Worm (Caenorhabditis elegans) whole organism, L4 larva: ENCODE data around the gene ckr-2.

Source experiments
- D1046.2 ChIP-seq: fragments of 200-800 bp; sonication (Bioruptor generic); IDR thresholded peaks from 2 replicates; pipeline ENCODE4 v1.3.6; 2022; ENCODE audit warnings: missing genetic modification characterization, missing compliant biosample characterization
- T26A8.4 ChIP-seq: fragments of 200-800 bp; sonication (Bioruptor generic); IDR thresholded peaks from 2 replicates; pipeline ENCODE4 v1.3.6; 2022; ENCODE audit warnings: missing genetic modification characterization, missing compliant biosample characterization
- ZK546.5 ChIP-seq, 2 experiments: sonication (generic microtip); optimal IDR thresholded peaks; 2 replicates each; lab custom pipeline; 2017; ENCODE audit warnings: missing biosample characterization in 2 of 2, missing genetic modification characterization in 2 of 2
- aly-2 ChIP-seq: sonication (generic microtip); optimal IDR thresholded peaks from 2 replicates; lab custom pipeline; 2018; ENCODE audit warnings: missing biosample characterization, missing genetic modification characterization
- ama-1 ChIP-seq: fragments of 150-350 bp; optimal IDR thresholded peaks from 2 replicates; lab custom pipeline; 2014; ENCODE audit warnings: inconsistent platforms, mixed read lengths
- ceh-32 ChIP-seq: sonication (generic microtip); optimal IDR thresholded peaks from 2 replicates; lab custom pipeline; 2016; ENCODE audit warnings: mild to moderate bottlenecking, missing genetic modification characterization, missing compliant biosample characterization; ENCODE audit not compliant: poor library complexity
- ceh-44 ChIP-seq: fragments of 200-800 bp; sonication (Bioruptor generic); IDR thresholded peaks from 2 replicates; pipeline ENCODE4 v1.3.6; 2022; ENCODE audit warnings: missing genetic modification reagents, missing genetic modification characterization, missing compliant biosample characterization
- cey-2 ChIP-seq: sonication (generic microtip); optimal IDR thresholded peaks from 3 replicates; lab custom pipeline; 2017; ENCODE audit warnings: missing genetic modification characterization, mild to moderate bottlenecking, missing compliant biosample characterization, antibody characterized with exemption, borderline replicate concordance; ENCODE audit not compliant: insufficient read depth
- daf-16 ChIP-seq, 3 experiments: sonication (generic microtip); optimal IDR thresholded peaks; 2 replicates each; lab custom pipeline; 2016 to 2017; ENCODE audit warnings: missing genetic modification characterization in 3 of 3, missing genetic modification reagents in 3 of 3, mild to moderate bottlenecking in 2 of 3, missing compliant biosample characterization in 2 of 3, missing biosample characterization in 1 of 3, moderate library complexity in 1 of 3
- dmd-6 ChIP-seq: fragments of 200-800 bp; sonication (Bioruptor generic); IDR thresholded peaks from 2 replicates; pipeline ENCODE4 v1.3.6; 2022; ENCODE audit warnings: missing genetic modification reagents, missing genetic modification characterization, missing compliant biosample characterization
- dmd-9 ChIP-seq: fragments of 200-800 bp; sonication (Bioruptor generic); IDR thresholded peaks from 2 replicates; pipeline ENCODE4 v1.3.6; 2022; ENCODE audit warnings: missing genetic modification reagents, missing genetic modification characterization, missing compliant biosample characterization
- dpl-1 ChIP-seq: fragments of 150-350 bp; optimal IDR thresholded peaks from 2 replicates; lab custom pipeline; 2014; ENCODE audit warnings: missing biosample characterization, missing genetic modification reagents, missing genetic modification characterization
- egl-27 ChIP-seq: sonication (generic microtip); optimal IDR thresholded peaks from 3 replicates; lab custom pipeline; 2017; ENCODE audit warnings: missing biosample characterization, missing genetic modification reagents, missing genetic modification characterization
- fos-1 ChIP-seq: fragments of 150-350 bp; optimal IDR thresholded peaks from 2 replicates; lab custom pipeline; 2014; ENCODE audit warnings: missing biosample characterization, missing genetic modification characterization
- gei-8 ChIP-seq: fragments of 200-800 bp; sonication (Bioruptor generic); optimal IDR thresholded peaks from 2 replicates; lab custom pipeline; 2018; ENCODE audit warnings: mild to moderate bottlenecking, missing genetic modification characterization, missing compliant biosample characterization
- hif-1 ChIP-seq, 2 experiments: sonication (generic microtip); optimal IDR thresholded peaks; 2 replicates each; lab custom pipeline; 2016 to 2017; ENCODE audit warnings: missing compliant biosample characterization in 2 of 2, missing genetic modification characterization in 2 of 2, missing genetic modification reagents in 2 of 2, missing genotype in 2 of 2, mild to moderate bottlenecking in 1 of 2
- lin-1 ChIP-seq: fragments of 200-800 bp; sonication (Bioruptor generic); IDR thresholded peaks from 2 replicates; pipeline ENCODE4 v1.3.6; 2022; ENCODE audit warnings: missing genetic modification reagents, missing genetic modification characterization, missing compliant biosample characterization
- lin-38 ChIP-seq: fragments of 200-800 bp; sonication (Bioruptor generic); IDR thresholded peaks from 2 replicates; pipeline ENCODE4 v1.3.6; 2022; ENCODE audit warnings: missing genetic modification reagents, missing genetic modification characterization, missing compliant biosample characterization
- lin-39 ChIP-seq: fragments of 150-350 bp; optimal IDR thresholded peaks from 2 replicates; lab custom pipeline; 2014; ENCODE audit warnings: missing biosample characterization, missing genetic modification reagents, missing genetic modification characterization
- mdl-1 ChIP-seq, 2 experiments: fragments of 150-350 bp in 1 of 2; sonication (generic microtip) in 1 of 2; optimal IDR thresholded peaks; 2 replicates each; lab custom pipeline; 2014 to 2017; ENCODE audit warnings: missing biosample characterization in 2 of 2, missing genetic modification characterization in 2 of 2
- mxl-3 ChIP-seq: fragments of 200-800 bp; sonication (Bioruptor generic); optimal IDR thresholded peaks from 2 replicates; lab custom pipeline; 2018; ENCODE audit warnings: mild to moderate bottlenecking, missing genetic modification characterization, missing compliant biosample characterization
- nhr-111 ChIP-seq: fragments of 200-800 bp; sonication (Bioruptor generic); optimal IDR thresholded peaks from 2 replicates; lab custom pipeline; 2018; ENCODE audit warnings: mild to moderate bottlenecking, missing genetic modification characterization, missing compliant biosample characterization
- nhr-237 ChIP-seq: sonication (generic microtip); optimal IDR thresholded peaks from 2 replicates; lab custom pipeline; 2017; ENCODE audit warnings: missing biosample characterization, missing genetic modification characterization
- nhr-25 ChIP-seq: sonication (generic microtip); optimal IDR thresholded peaks from 2 replicates; lab custom pipeline; 2017; ENCODE audit warnings: missing genetic modification characterization, mild to moderate bottlenecking, missing compliant biosample characterization, antibody characterized with exemption, moderate library complexity, borderline replicate concordance; ENCODE audit not compliant: insufficient read depth
- nhr-28 ChIP-seq: fragments of 150-350 bp; optimal IDR thresholded peaks from 2 replicates; lab custom pipeline; 2014; ENCODE audit warnings: missing biosample characterization, missing genetic modification characterization
- nhr-48 ChIP-seq: sonication (generic microtip); optimal IDR thresholded peaks from 2 replicates; lab custom pipeline; 2016; ENCODE audit warnings: mild to moderate bottlenecking, missing genetic modification characterization, missing compliant biosample characterization
- pqm-1 ChIP-seq: sonication (generic microtip); optimal IDR thresholded peaks from 2 replicates; lab custom pipeline; 2017; ENCODE audit warnings: missing biosample characterization, missing genetic modification characterization
- saeg-2 ChIP-seq: fragments of 200-800 bp; sonication (Bioruptor generic); IDR thresholded peaks from 2 replicates; pipeline ENCODE4 v1.3.6; 2022; ENCODE audit warnings: missing genetic modification reagents, missing genetic modification characterization, missing compliant biosample characterization
- snpc-4 ChIP-seq: fragments of 150-350 bp; optimal IDR thresholded peaks from 2 replicates; lab custom pipeline; 2014; ENCODE audit warnings: missing biosample characterization, missing genetic modification characterization
- spr-3 ChIP-seq: fragments of 200-800 bp; sonication (Bioruptor generic); optimal IDR thresholded peaks from 2 replicates; lab custom pipeline; 2018; ENCODE audit warnings: mild to moderate bottlenecking, missing genetic modification characterization, missing compliant biosample characterization
- unc-39 ChIP-seq: sonication (generic microtip); optimal IDR thresholded peaks from 2 replicates; lab custom pipeline; 2017; ENCODE audit warnings: missing biosample characterization, missing genetic modification characterization
- unc-62 ChIP-seq, 3 experiments: fragments of 150-350 bp in 1 of 3; sonication (generic microtip); optimal IDR thresholded peaks in 2 of 3; peaks in 1 of 3; 1 replicate in 1 of 3; 2 replicates in 2 of 3; lab custom pipeline; 2014 to 2017; ENCODE audit warnings: missing biosample characterization in 3 of 3, missing genetic modification characterization in 3 of 3, missing genetic modification reagents in 3 of 3, missing genotype in 1 of 3
- zfp-3 ChIP-seq: fragments of 200-800 bp; sonication (Bioruptor generic); conservative IDR thresholded peaks from 2 replicates; pipeline ENCODE4 v1.3.6; 2022; ENCODE audit warnings: missing genetic modification reagents, missing genetic modification characterization, missing compliant biosample characterization
- ztf-7 ChIP-seq: fragments of 150-350 bp; optimal IDR thresholded peaks from 2 replicates; lab custom pipeline; 2014; ENCODE audit warnings: missing biosample characterization, missing genetic modification characterization

Gene ckr-2

DNA sequence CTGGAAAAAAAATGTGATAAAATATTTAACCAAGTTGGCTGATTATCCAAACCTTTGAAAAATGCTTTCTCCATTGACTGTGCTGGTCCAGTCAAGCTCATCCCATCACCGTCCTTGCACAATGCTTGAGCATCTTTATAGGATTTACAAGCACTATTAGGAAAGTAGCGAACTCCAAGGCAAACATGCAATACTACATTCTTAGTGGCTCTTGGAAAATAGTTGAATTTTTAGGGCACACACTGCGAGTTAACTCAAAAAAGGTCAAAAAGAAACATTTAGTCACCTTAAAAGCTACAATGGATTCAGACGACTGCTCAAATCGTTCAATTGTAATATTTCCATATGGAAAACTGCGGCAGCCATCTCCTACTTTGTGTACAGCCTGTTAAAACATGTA is 32.7 kb upstream of the ckr-2 start, which contains the start of gene M01E10.3:
M01E10.3 (minus strand) TSS at position 101 of the 400 bp plus-strand sequence.
- TF ChIP-seq spr-3 (GFP tag; lab: Kevin White, UChicago), result no peak
- TF ChIP-seq ceh-32, result no peak
- no peak for TF ChIP-seq nhr-237 (tag; lab: Kevin White, UChicago)
- no peak for TF ChIP-seq cey-2 (tag; lab: Kevin White, UChicago)

- TF ChIP-seq saeg-2 (GFP tag; lab: Robert Waterston, UW) (no peak), nhr-48 (no peak), lin-1 (GFP tag; lab: Robert Waterston, UW) (no peak), zfp-3 (GFP tag; lab: Robert Waterston, UW) (no peak), aly-2 (tag; lab: Kevin White, UChicago) (no peak), T26A8.4 (GFP tag; lab: Robert Waterston, UW) (no peak), fos-1 (tag; lab: Kevin White, UChicago) (no peak), mxl-3 (peak; percentile 21), snpc-4 (no peak), dmd-6 (peak; percentile 22; the same call in 1 of the 2 replicates), egl-27 (tag; lab: Kevin White, UChicago) (no peak), nhr-28 (tag; lab: Kevin White, UChicago) (peak; percentile 71), ztf-7 (no peak), lin-39 (tag; lab: Kevin White, UChicago) (no peak), pqm-1 (tag; lab: Kevin White, UChicago) (peak; percentile 94), daf-16 (GFP tag; optimal IDR thresholded peaks at IDR 0.05; lab: Kevin White, UChicago) (no peak), daf-16 (tag; optimal IDR thresholded peaks at IDR 0.05; lab: Kevin White, UChicago) (no peak), unc-39 (no peak), gei-8 (GFP tag; lab: Kevin White, UChicago) (no peak), dmd-9 (no peak), ama-1 (lab: Kevin White, UChicago) (no peak), nhr-25 (no peak)
These were observed 32.0 kb upstream of the ckr-2 start for ce11 chrIII:2053433-2053832.

DNA sequence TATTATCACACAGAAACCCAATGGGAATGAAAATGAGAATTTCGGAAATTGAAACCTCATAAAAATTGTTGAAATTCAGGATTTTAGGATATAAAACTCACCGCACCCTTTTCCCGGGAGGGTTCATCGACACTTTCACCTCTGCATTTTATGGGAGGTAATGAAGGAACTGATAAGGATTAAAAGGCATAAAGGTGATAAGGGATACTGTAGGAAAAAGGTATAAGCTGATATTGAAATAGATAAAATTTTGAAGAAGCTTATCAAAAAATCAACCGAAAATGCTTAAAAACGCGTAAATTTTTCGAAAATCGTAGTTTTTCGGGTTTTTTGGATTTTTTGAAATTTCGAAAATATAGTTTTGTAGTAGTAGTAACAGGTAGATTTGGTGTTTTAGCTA is 29.1 kb upstream of the ckr-2 start:
- TF ChIP-seq daf-16 (GFP tag; optimal IDR thresholded peaks at IDR 0.05; lab: Kevin White, UChicago) (no peak), daf-16 (tag; optimal IDR thresholded peaks at IDR 0.05; lab: Kevin White, UChicago) (no peak), T26A8.4 (GFP tag; lab: Robert Waterston, UW) (no peak), ZK546.5 (tag; optimal IDR thresholded peaks at IDR 0.05; lab: Kevin White, UChicago) (no peak), pqm-1 (tag; lab: Kevin White, UChicago) (peak; percentile 18)

DNA sequence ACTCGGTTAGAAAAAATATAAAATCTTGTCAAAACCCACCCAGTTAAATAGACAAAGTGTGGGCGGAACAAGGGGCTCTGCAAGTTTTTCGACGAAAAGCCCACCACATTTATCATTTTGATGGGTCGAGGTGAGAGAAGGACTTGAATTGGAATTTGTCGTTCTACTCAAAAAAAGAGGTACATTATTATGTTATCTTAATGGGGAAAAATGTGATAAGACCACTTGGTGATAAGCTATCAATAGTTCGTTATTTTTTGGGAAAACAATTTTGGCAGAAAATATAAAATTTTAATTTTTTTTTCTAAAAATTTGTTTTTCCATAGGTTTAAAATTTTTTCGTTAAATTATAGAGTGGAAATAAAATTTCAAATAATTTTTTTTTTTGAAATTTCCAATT is 28.4 kb upstream of the ckr-2 start:
- peak in 1 of 2 experiments; percentile 80 for TF ChIP-seq unc-62 (GFP tag; optimal IDR thresholded peaks at IDR 0.05 in 1 of 2; lab: Kevin White, UChicago)
- no peak for TF ChIP-seq unc-62 (tag; optimal IDR thresholded peaks at IDR 0.05; lab: Kevin White, UChicago)
- TF ChIP-seq pqm-1 (tag; lab: Kevin White, UChicago), result peak; percentile 6
- TF ChIP-seq nhr-28 (tag; lab: Kevin White, UChicago), result peak; percentile 11
- no peak for TF ChIP-seq ceh-44 (GFP tag; lab: Robert Waterston, UW)

ce11 chrIII:2047907-2048306 is 26.5 kb upstream of the ckr-2 start, which contains the start of gene dpy-1:
Gene dpy-1, minus strand, starts transcription at chrIII:2048007.
- TF ChIP-seq lin-1 (GFP tag; lab: Robert Waterston, UW) (no peak), pqm-1 (tag; lab: Kevin White, UChicago) (no peak), mdl-1 (tag; optimal IDR thresholded peaks at IDR 0.05; lab: Kevin White, UChicago) (no peak), D1046.2 (no peak), dpl-1 (no peak), lin-38 (GFP tag; lab: Robert Waterston, UW) (no peak), hif-1 (tag; optimal IDR thresholded peaks at IDR 0.05; lab: Kevin White, UChicago) (no peak), nhr-111 (no peak)
